Worm (Caenorhabditis elegans) whole organism, L3 larva: ENCODE data around the gene clec-68.
"Not testable (repeated sequence)": the region's sequence is repeated elsewhere in the genome, so short reads cannot be mapped to it uniquely, and the experiment has no call there.

Source experiments
- lin-15B ChIP-seq: fragments of 150-350 bp; optimal IDR thresholded peaks from 2 replicates; lab custom pipeline; 2014; ENCODE audit warnings: missing biosample characterization, missing genetic modification characterization
- skn-1 ChIP-seq: fragments of 150-350 bp; optimal IDR thresholded peaks from 2 replicates; lab custom pipeline; 2014; ENCODE audit warnings: missing biosample characterization, missing genetic modification characterization

DNA sequence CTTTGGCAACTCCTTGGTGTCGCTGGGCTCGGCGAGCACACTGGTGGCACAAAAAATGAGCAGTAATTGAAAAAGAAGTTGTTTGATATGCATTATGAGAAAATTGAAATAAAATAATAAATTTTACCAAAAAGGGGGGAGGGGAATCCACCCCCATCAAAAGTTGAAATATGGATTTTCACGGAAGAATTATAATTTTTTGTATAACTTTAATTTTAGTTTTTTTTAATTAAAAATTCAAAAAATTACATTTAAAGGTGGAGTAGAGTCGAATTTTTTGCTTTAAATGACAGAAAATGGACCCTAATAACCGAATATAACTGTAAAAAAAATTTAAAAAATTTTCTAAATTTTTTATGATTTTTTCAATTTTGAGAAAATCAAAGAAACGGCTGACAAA lies 14.4 kb upstream of the clec-68 start, which contains the start of gene F56D6.18:
- TF ChIP-seq skn-1 (tag; lab: Kevin White, UChicago); lin-15B: not testable (repeated sequence)
